Fruit fly (Drosophila melanogaster) whole organism, embryonic: ENCODE data around the gene COX6B.

Experiments used
- Atf6 ChIP-seq: fragments of 200-800 bp; sonication (Bioruptor generic); IDR thresholded peaks from 2 replicates; pipeline ENCODE4 v1.3.6; 2022; ENCODE audit warnings: missing biosample characterization, missing genetic modification characterization
- CG10209 ChIP-seq: fragments of 200-800 bp; sonication (Bioruptor generic); optimal IDR thresholded peaks from 3 replicates; lab custom pipeline; 2017; ENCODE audit warnings: missing biosample characterization, mild to moderate bottlenecking, missing genetic modification characterization, missing genetic modification reagents
- CG10431 ChIP-seq: fragments of 200-800 bp; sonication (Bioruptor generic); optimal IDR thresholded peaks from 3 replicates; lab custom pipeline; 2018; ENCODE audit warnings: missing biosample characterization, mild to moderate bottlenecking, missing genetic modification characterization
- CG10543 ChIP-seq: fragments of 200-800 bp; sonication (Bioruptor generic); optimal IDR thresholded peaks from 3 replicates; lab custom pipeline; 2017; ENCODE audit warnings: missing biosample characterization, mild to moderate bottlenecking, missing genetic modification characterization, moderate library complexity
- CG12769 ChIP-seq: fragments of 200-800 bp; sonication (Bioruptor generic); optimal IDR thresholded peaks from 2 replicates; lab custom pipeline; 2019; ENCODE audit warnings: missing biosample characterization, mild to moderate bottlenecking, missing genetic modification characterization, moderate library complexity
- CG13123 ChIP-seq: fragments of 200-800 bp; sonication (Bioruptor generic); optimal IDR thresholded peaks from 2 replicates; lab custom pipeline; 2016; ENCODE audit warnings: missing biosample characterization, missing genetic modification characterization
- CG13424 ChIP-seq: fragments of 200-800 bp; sonication (Bioruptor generic); optimal IDR thresholded peaks from 2 replicates; lab custom pipeline; 2019; ENCODE audit warnings: missing biosample characterization, mild to moderate bottlenecking, missing genetic modification characterization, moderate library complexity
- CG14710 ChIP-seq: fragments of 200-800 bp; sonication (Bioruptor generic); optimal IDR thresholded peaks from 3 replicates; lab custom pipeline; 2019; ENCODE audit warnings: missing biosample characterization, mild to moderate bottlenecking, missing genetic modification characterization, moderate library complexity
- CG15514 ChIP-seq: fragments of 200-800 bp; sonication (Bioruptor generic); optimal IDR thresholded peaks from 3 replicates; lab custom pipeline; 2017; ENCODE audit warnings: missing biosample characterization, missing genetic modification characterization, mild to moderate bottlenecking, moderate library complexity, missing genetic modification reagents
- CG1602 ChIP-seq: fragments of 200-800 bp; sonication (Bioruptor generic); optimal IDR thresholded peaks from 3 replicates; lab custom pipeline; 2016; ENCODE audit warnings: missing biosample characterization, missing genetic modification characterization
- CG1832 ChIP-seq: fragments of 200-800 bp; sonication (Bioruptor generic); optimal IDR thresholded peaks from 2 replicates; lab custom pipeline; 2017; ENCODE audit warnings: missing biosample characterization, mild to moderate bottlenecking, missing genetic modification characterization, inconsistent platforms
- CG3065 ChIP-seq: fragments of 200-800 bp; sonication (Bioruptor generic); optimal IDR thresholded peaks from 2 replicates; lab custom pipeline; 2016; ENCODE audit warnings: missing biosample characterization, missing genetic modification characterization
- CG31365 ChIP-seq: fragments of 200-800 bp; sonication (Bioruptor generic); optimal IDR thresholded peaks from 2 replicates; lab custom pipeline; 2018; ENCODE audit warnings: missing biosample characterization, mild to moderate bottlenecking, missing genetic modification characterization
- CG31441 ChIP-seq: fragments of 200-800 bp; sonication (Bioruptor generic); IDR thresholded peaks from 2 replicates; pipeline ENCODE4 v1.3.6; 2022; ENCODE audit warnings: missing biosample characterization, missing genetic modification characterization
- CG32532 ChIP-seq: fragments of 200-800 bp; sonication (Bioruptor generic); IDR thresholded peaks from 2 replicates; pipeline ENCODE4 v1.3.6; 2022; ENCODE audit warnings: missing biosample characterization, missing genetic modification characterization
- CG4282 ChIP-seq: fragments of 200-800 bp; sonication (Bioruptor generic); optimal IDR thresholded peaks from 2 replicates; lab custom pipeline; 2016; ENCODE audit warnings: missing biosample characterization, missing genetic modification characterization
- CG43689 ChIP-seq: fragments of 200-800 bp; sonication (Bioruptor generic); IDR thresholded peaks from 2 replicates; pipeline ENCODE4 v1.3.6; 2022; ENCODE audit warnings: missing biosample characterization, missing genetic modification characterization
- CG5245 ChIP-seq: fragments of 200-800 bp; sonication (Bioruptor generic); optimal IDR thresholded peaks from 3 replicates; lab custom pipeline; 2016; ENCODE audit warnings: missing biosample characterization, missing genetic modification characterization
- CG6683 ChIP-seq: fragments of 200-800 bp; sonication (Bioruptor generic); optimal IDR thresholded peaks from 2 replicates; lab custom pipeline; 2017; ENCODE audit warnings: missing biosample characterization, mild to moderate bottlenecking, missing genetic modification characterization, missing genetic modification reagents
- CG7357 ChIP-seq: fragments of 200-800 bp; sonication (Bioruptor generic); IDR thresholded peaks from 3 replicates; pipeline ENCODE4 v1.3.6; 2022; ENCODE audit warnings: missing biosample characterization, missing genetic modification characterization
- CG7372 ChIP-seq: fragments of 200-800 bp; sonication (Bioruptor generic); IDR thresholded peaks from 2 replicates; pipeline ENCODE4 v1.3.6; 2022; ENCODE audit warnings: missing biosample characterization, missing genetic modification characterization
- CG8281 ChIP-seq: fragments of 200-800 bp; sonication (Bioruptor generic); optimal IDR thresholded peaks from 2 replicates; lab custom pipeline; 2018; ENCODE audit warnings: missing biosample characterization, mild to moderate bottlenecking, missing genetic modification characterization, moderate library complexity
- CHES-1-like ChIP-seq: fragments of 200-800 bp; sonication (Bioruptor generic); optimal IDR thresholded peaks from 2 replicates; lab custom pipeline; 2016; ENCODE audit warnings: missing biosample characterization, missing genetic modification characterization
- D19B ChIP-seq: fragments of 200-800 bp; sonication (Bioruptor generic); optimal IDR thresholded peaks from 2 replicates; lab custom pipeline; 2017; ENCODE audit warnings: missing biosample characterization, mild to moderate bottlenecking, missing genetic modification characterization
- Deaf1 ChIP-seq: fragments of 200-800 bp; optimal IDR thresholded peaks from 3 replicates; lab custom pipeline; 2019; ENCODE audit warnings: missing biosample characterization, mild to moderate bottlenecking, missing genetic modification characterization, moderate library complexity
- Doc2 ChIP-seq: fragments of 200-800 bp; sonication (Bioruptor generic); IDR thresholded peaks from 2 replicates; pipeline ENCODE4 v1.3.6; 2022; ENCODE audit warnings: missing biosample characterization, missing genetic modification characterization
- Fer3 ChIP-seq: fragments of 200-800 bp; sonication (Bioruptor generic); optimal IDR thresholded peaks from 2 replicates; lab custom pipeline; 2018; ENCODE audit warnings: missing biosample characterization, mild to moderate bottlenecking, missing genetic modification characterization, moderate library complexity
- Nf-YC ChIP-seq: fragments of 200-800 bp; optimal IDR thresholded peaks from 3 replicates; lab custom pipeline; 2019; ENCODE audit warnings: missing biosample characterization, mild to moderate bottlenecking, missing genetic modification characterization, moderate library complexity
- Rfx ChIP-seq: fragments of 200-800 bp; sonication (Bioruptor generic); IDR thresholded peaks from 2 replicates; pipeline ENCODE4 v1.3.6; 2022; ENCODE audit warnings: missing biosample characterization, missing genetic modification characterization
- Tbp ChIP-seq: fragments of >200 bp; optimal IDR thresholded peaks from 2 replicates; lab custom pipeline; 2018; ENCODE audit warnings: missing biosample characterization, missing genetic modification characterization
- Xrp1 ChIP-seq: fragments of 200-800 bp; sonication (Bioruptor generic); IDR thresholded peaks from 2 replicates; pipeline ENCODE4 v1.3.6; 2022; ENCODE audit warnings: missing biosample characterization, missing genetic modification characterization
- ato ChIP-seq: fragments of 200-800 bp; sonication (Bioruptor generic); IDR thresholded peaks from 2 replicates; pipeline ENCODE4 v1.3.6; 2022; ENCODE audit warnings: missing biosample characterization, missing genetic modification characterization; ENCODE audit not compliant: partially characterized antibody
- bowl ChIP-seq: fragments of 200-800 bp; sonication (Bioruptor generic); IDR thresholded peaks from 2 replicates; pipeline ENCODE4 v1.3.6; 2022; ENCODE audit warnings: missing biosample characterization, missing genetic modification characterization
- cad ChIP-seq: fragments of >200 bp; optimal IDR thresholded peaks from 2 replicates; lab custom pipeline; 2017; ENCODE audit warnings: missing biosample characterization, missing genetic modification characterization
- cato ChIP-seq: fragments of 200-800 bp; sonication (Bioruptor generic); optimal IDR thresholded peaks from 2 replicates; lab custom pipeline; 2016; ENCODE audit warnings: missing biosample characterization, missing genetic modification characterization, borderline replicate concordance
- emc ChIP-seq: fragments of 200-800 bp; sonication (Bioruptor generic); optimal IDR thresholded peaks from 2 replicates; lab custom pipeline; 2016; ENCODE audit warnings: missing biosample characterization, missing genetic modification characterization
- ems ChIP-seq: fragments of 200-800 bp; sonication (Bioruptor generic); optimal IDR thresholded peaks from 3 replicates; lab custom pipeline; 2016; ENCODE audit warnings: missing biosample characterization, missing genetic modification characterization
- gsb-n ChIP-seq: fragments of 200-800 bp; sonication (Bioruptor generic); optimal IDR thresholded peaks from 3 replicates; lab custom pipeline; 2018; ENCODE audit warnings: missing biosample characterization, mild to moderate bottlenecking, missing genetic modification characterization
- gt ChIP-seq: fragments of 200-800 bp; sonication (Bioruptor generic); IDR thresholded peaks from 2 replicates; pipeline ENCODE4 v1.3.6; 2022; ENCODE audit warnings: missing biosample characterization, missing genetic modification characterization
- h ChIP-seq: fragments of >200 bp; optimal IDR thresholded peaks from 2 replicates; lab custom pipeline; 2017
- ind ChIP-seq: fragments of 200-800 bp; sonication (Bioruptor generic); optimal IDR thresholded peaks from 3 replicates; lab custom pipeline; 2016; ENCODE audit warnings: missing biosample characterization, missing genetic modification characterization
- kay ChIP-seq: fragments of 200-800 bp; sonication (Bioruptor generic); optimal IDR thresholded peaks from 2 replicates; lab custom pipeline; 2016; ENCODE audit warnings: missing biosample characterization, missing genetic modification characterization
- mirr ChIP-seq: fragments of 200-800 bp; sonication (Bioruptor generic); optimal IDR thresholded peaks from 3 replicates; lab custom pipeline; 2018; ENCODE audit warnings: missing biosample characterization, mild to moderate bottlenecking, missing genetic modification characterization
- nmo ChIP-seq: fragments of 200-800 bp; sonication (Bioruptor generic); optimal IDR thresholded peaks from 2 replicates; lab custom pipeline; 2018; ENCODE audit warnings: missing biosample characterization, mild to moderate bottlenecking, missing genetic modification characterization, moderate library complexity
- org-1 ChIP-seq: fragments of 200-800 bp; sonication (Bioruptor generic); optimal IDR thresholded peaks from 2 replicates; lab custom pipeline; 2017; ENCODE audit warnings: missing biosample characterization, missing genetic modification characterization
- pan ChIP-seq, 4 experiments: fragments of >200 bp in 3 of 4; fragments of 200-800 bp in 1 of 4; sonication (Bioruptor generic) in 1 of 4; optimal IDR thresholded peaks in 3 of 4; IDR thresholded peaks in 1 of 4; 2 replicates each; pipeline versions ENCODE4 v1.3.6 to Lab custom; 2017 to 2022; ENCODE audit warnings: missing biosample characterization in 2 of 4, missing genetic modification characterization in 2 of 4, mixed read lengths in 1 of 4
- pfk ChIP-seq: fragments of 200-800 bp; sonication (Bioruptor generic); optimal IDR thresholded peaks from 2 replicates; lab custom pipeline; 2018; ENCODE audit warnings: missing biosample characterization, mild to moderate bottlenecking, missing genetic modification characterization, moderate library complexity
- pita ChIP-seq: fragments of 200-800 bp; sonication (Bioruptor generic); optimal IDR thresholded peaks from 2 replicates; lab custom pipeline; 2017; ENCODE audit warnings: missing biosample characterization, mild to moderate bottlenecking, missing genetic modification characterization
- ro ChIP-seq: fragments of 200-800 bp; sonication (Bioruptor generic); IDR thresholded peaks from 2 replicates; pipeline ENCODE4 v1.3.6; 2022; ENCODE audit warnings: missing biosample characterization, missing genetic modification characterization
- sens ChIP-seq: fragments of 200-800 bp; sonication (Bioruptor generic); peaks from one replicate; lab custom pipeline; 2016; ENCODE audit warnings: missing biosample characterization, missing genetic modification characterization
- sob ChIP-seq: fragments of 200-800 bp; sonication (Bioruptor generic); IDR thresholded peaks from 2 replicates; pipeline ENCODE4 v1.3.6; 2022; ENCODE audit warnings: missing biosample characterization, missing genetic modification characterization
- stc ChIP-seq: fragments of 200-800 bp; sonication (Bioruptor generic); IDR thresholded peaks from 2 replicates; pipeline ENCODE4 v1.3.6; 2022; ENCODE audit warnings: missing biosample characterization, missing genetic modification characterization

COX6B gene

dm6 chrX:19748565-19748964, 4.4 kb upstream of the COX6B start (continued):
- TF ChIP-seq stc (GFP tag; lab: Robert Waterston, UW) (no peak), Nf-YC (peak; percentile 10), Fer3 (tag; lab: Kevin White, UChicago) (no peak), CG10431 (GFP tag; lab: Kevin White, UChicago) (no peak), CG14710 (tag; lab: Kevin White, UChicago) (peak; percentile 53), CG3065 (GFP tag; lab: Kevin White, UChicago) (no peak), ems (GFP tag; lab: Kevin White, UChicago) (peak; percentile 17), kay (no peak), CG4282 (GFP tag; lab: Kevin White, UChicago) (no peak), cato (no peak), Doc2 (GFP tag; lab: Robert Waterston, UW) (no peak), CG13123 (GFP tag; lab: Kevin White, UChicago) (no peak), CG10209 (GFP tag; lab: Kevin White, UChicago) (no peak), CG13424 (no peak), bowl (no peak), CG5245 (GFP tag; lab: Kevin White, UChicago) (no peak), CG10543 (GFP tag; lab: Kevin White, UChicago) (no peak), Rfx (peak; percentile 47), CG32532 (peak; percentile 35; the same call in 1 of the 2 replicates), h (lab: Kevin White, UChicago) (no peak), CG31441 (GFP tag; lab: Robert Waterston, UW) (no peak), D19B (GFP tag; lab: Kevin White, UChicago) (no peak), ato (GFP tag; lab: Robert Waterston, UW) (no peak), gt (GFP tag; lab: Robert Waterston, UW) (no peak), Tbp (no peak), Xrp1 (GFP tag; lab: Robert Waterston, UW) (no peak), CG7357 (GFP tag; lab: Robert Waterston, UW) (no peak), CG6683 (GFP tag; lab: Kevin White, UChicago) (no peak), mirr (GFP tag; lab: Kevin White, UChicago) (no peak), CG7372 (GFP tag; lab: Robert Waterston, UW) (no peak), emc (no peak), pfk (no peak), CG1832 (no peak), CG8281 (tag; lab: Kevin White, UChicago) (no peak), cad (no peak), CG15514 (peak; percentile 66), nmo (peak; percentile 37), gsb-n (tag; lab: Kevin White, UChicago) (no peak), pan (optimal IDR thresholded peaks at IDR 0.05; lab: Kevin White, UChicago) (no peak), pan (GFP tag; optimal IDR thresholded peaks at IDR 0.05 in 1 of 2, IDR thresholded peaks at IDR 0.05 in 1 of 2) (no peak), ind (peak; percentile 6), CG43689 (GFP tag; lab: Robert Waterston, UW) (no peak), sob (GFP tag; lab: Robert Waterston, UW) (0 out of 2 replicates have a peak, but pooled peaks have one; percentile 36), CG12769 (tag; lab: Kevin White, UChicago) (no peak), CG1602 (GFP tag; lab: Kevin White, UChicago) (no peak), CHES-1-like (GFP tag; lab: Kevin White, UChicago) (peak; percentile 10), CG31365 (tag; lab: Kevin White, UChicago) (no peak), Deaf1 (no peak), pita (GFP tag; lab: Kevin White, UChicago) (no peak), Atf6 (GFP tag; lab: Robert Waterston, UW) (no peak), sens (peak; percentile 16), ro (GFP tag; lab: Robert Waterston, UW) (no peak), org-1 (GFP tag; lab: Kevin White, UChicago) (no peak)
